Worm (Caenorhabditis elegans) whole organism, L4 larva: Measurements from ENCODE around the gene T05A8.2.

ENCODE experiments used
- F10B5.3 ChIP-seq: sonication (generic microtip); optimal IDR thresholded peaks from 2 replicates; lab custom pipeline; 2016; ENCODE audit warnings: mild to moderate bottlenecking, missing genetic modification characterization, missing compliant biosample characterization
- F37D6.2 ChIP-seq: sonication (generic microtip); optimal IDR thresholded peaks from 2 replicates; lab custom pipeline; 2016; ENCODE audit warnings: mild to moderate bottlenecking, missing genetic modification characterization, missing compliant biosample characterization
- F44E2.7 ChIP-seq: fragments of 200-800 bp; sonication (Bioruptor generic); IDR thresholded peaks from 2 replicates; pipeline ENCODE4 v2.1.2; 2022; ENCODE audit warnings: missing genetic modification characterization, missing compliant biosample characterization
- T20F7.1 ChIP-seq: fragments of 200-800 bp; sonication (Bioruptor generic); optimal IDR thresholded peaks from 2 replicates; lab custom pipeline; 2018; ENCODE audit warnings: mild to moderate bottlenecking, missing genetic modification characterization, missing compliant biosample characterization
- T26A8.4 ChIP-seq: fragments of 200-800 bp; sonication (Bioruptor generic); IDR thresholded peaks from 2 replicates; pipeline ENCODE4 v1.3.6; 2022; ENCODE audit warnings: missing genetic modification characterization, missing compliant biosample characterization
- Y5F2A.4 ChIP-seq: fragments of 200-800 bp; sonication (Bioruptor generic); optimal IDR thresholded peaks from 2 replicates; lab custom pipeline; 2018; ENCODE audit warnings: mild to moderate bottlenecking, missing genetic modification characterization, missing compliant biosample characterization
- Y75B8A.6 ChIP-seq: fragments of 200-800 bp; sonication (Bioruptor generic); IDR thresholded peaks from 2 replicates; pipeline ENCODE4 v1.3.6; 2022; ENCODE audit warnings: missing genetic modification reagents, missing genetic modification characterization, missing compliant biosample characterization
- ZK337.2 ChIP-seq: fragments of 200-800 bp; sonication (Bioruptor generic); IDR thresholded peaks from 2 replicates; pipeline ENCODE4 v1.3.6; 2022; ENCODE audit warnings: missing genetic modification reagents, missing genetic modification characterization, missing compliant biosample characterization
- aly-2 ChIP-seq: sonication (generic microtip); optimal IDR thresholded peaks from 2 replicates; lab custom pipeline; 2018; ENCODE audit warnings: missing biosample characterization, missing genetic modification characterization
- attf-4 ChIP-seq: sonication (generic microtip); optimal IDR thresholded peaks from 3 replicates; lab custom pipeline; 2017; ENCODE audit warnings: missing biosample characterization, missing genetic modification characterization
- ceh-20 ChIP-seq: fragments of 200-800 bp; sonication (Bioruptor generic); IDR thresholded peaks from 2 replicates; pipeline ENCODE4 v1.3.6; 2022; ENCODE audit warnings: missing genetic modification reagents, missing genetic modification characterization, missing compliant biosample characterization
- ceh-62 ChIP-seq: sonication (generic microtip); optimal IDR thresholded peaks from 2 replicates; lab custom pipeline; 2017; ENCODE audit warnings: missing biosample characterization, missing genetic modification characterization
- ceh-82 ChIP-seq: sonication (generic microtip); optimal IDR thresholded peaks from 2 replicates; lab custom pipeline; 2017; ENCODE audit warnings: missing biosample characterization, missing genetic modification characterization
- ctbp-1 ChIP-seq: fragments of 200-800 bp; sonication (Bioruptor generic); IDR thresholded peaks from 2 replicates; pipeline ENCODE4 v1.3.6; 2022; ENCODE audit warnings: missing genetic modification reagents, missing genetic modification characterization, missing compliant biosample characterization
- daf-12 ChIP-seq: fragments of 150-350 bp; optimal IDR thresholded peaks from 2 replicates; lab custom pipeline; 2014; ENCODE audit warnings: missing biosample characterization, missing genetic modification reagents, missing genetic modification characterization
- dmd-6 ChIP-seq: fragments of 200-800 bp; sonication (Bioruptor generic); IDR thresholded peaks from 2 replicates; pipeline ENCODE4 v1.3.6; 2022; ENCODE audit warnings: missing genetic modification reagents, missing genetic modification characterization, missing compliant biosample characterization
- dmd-9 ChIP-seq: fragments of 200-800 bp; sonication (Bioruptor generic); IDR thresholded peaks from 2 replicates; pipeline ENCODE4 v1.3.6; 2022; ENCODE audit warnings: missing genetic modification reagents, missing genetic modification characterization, missing compliant biosample characterization
- dpl-1 ChIP-seq: fragments of 150-350 bp; optimal IDR thresholded peaks from 2 replicates; lab custom pipeline; 2014; ENCODE audit warnings: missing biosample characterization, missing genetic modification reagents, missing genetic modification characterization
- egl-27 ChIP-seq: sonication (generic microtip); optimal IDR thresholded peaks from 3 replicates; lab custom pipeline; 2017; ENCODE audit warnings: missing biosample characterization, missing genetic modification reagents, missing genetic modification characterization
- egl-43 ChIP-seq: fragments of 200-800 bp; sonication (Bioruptor generic); IDR thresholded peaks from 2 replicates; pipeline ENCODE4 v1.3.6; 2022; ENCODE audit warnings: missing genetic modification reagents, missing genetic modification characterization, missing compliant biosample characterization
- fkh-10 ChIP-seq: fragments of 150-350 bp; optimal IDR thresholded peaks from 2 replicates; lab custom pipeline; 2014; ENCODE audit warnings: missing biosample characterization, missing genetic modification reagents, missing genetic modification characterization
- gei-8 ChIP-seq: fragments of 200-800 bp; sonication (Bioruptor generic); optimal IDR thresholded peaks from 2 replicates; lab custom pipeline; 2018; ENCODE audit warnings: mild to moderate bottlenecking, missing genetic modification characterization, missing compliant biosample characterization
- hlh-11 ChIP-seq: fragments of 200-800 bp; sonication (Bioruptor generic); optimal IDR thresholded peaks from 2 replicates; lab custom pipeline; 2018; ENCODE audit warnings: mild to moderate bottlenecking, missing genetic modification characterization, missing compliant biosample characterization
- hlh-30 ChIP-seq: sonication (generic microtip); optimal IDR thresholded peaks from 2 replicates; lab custom pipeline; 2017; ENCODE audit warnings: antibody characterized with exemption, mild to moderate bottlenecking, missing genetic modification characterization, missing compliant biosample characterization; ENCODE audit not compliant: insufficient read depth
- lin-1 ChIP-seq: fragments of 200-800 bp; sonication (Bioruptor generic); IDR thresholded peaks from 2 replicates; pipeline ENCODE4 v1.3.6; 2022; ENCODE audit warnings: missing genetic modification reagents, missing genetic modification characterization, missing compliant biosample characterization
- lin-39 ChIP-seq: fragments of 150-350 bp; optimal IDR thresholded peaks from 2 replicates; lab custom pipeline; 2014; ENCODE audit warnings: missing biosample characterization, missing genetic modification reagents, missing genetic modification characterization
- lir-3 ChIP-seq: sonication (generic microtip); optimal IDR thresholded peaks from 2 replicates; lab custom pipeline; 2016; ENCODE audit warnings: mild to moderate bottlenecking, missing genetic modification characterization, missing compliant biosample characterization
- mdt-29 ChIP-seq: fragments of 200-800 bp; sonication (Bioruptor generic); IDR thresholded peaks from 2 replicates; pipeline ENCODE4 v1.3.6; 2022; ENCODE audit warnings: missing genetic modification reagents, missing genetic modification characterization, missing compliant biosample characterization
- mxl-2 ChIP-seq: fragments of 200-800 bp; sonication (Bioruptor generic); conservative IDR thresholded peaks from 2 replicates; pipeline ENCODE4 v1.3.6; 2022; ENCODE audit warnings: missing genetic modification reagents, missing genetic modification characterization, missing compliant biosample characterization
- mxl-3 ChIP-seq: fragments of 200-800 bp; sonication (Bioruptor generic); optimal IDR thresholded peaks from 2 replicates; lab custom pipeline; 2018; ENCODE audit warnings: mild to moderate bottlenecking, missing genetic modification characterization, missing compliant biosample characterization
- nhr-10 ChIP-seq: fragments of 150-350 bp; optimal IDR thresholded peaks from 2 replicates; lab custom pipeline; 2014; ENCODE audit warnings: missing biosample characterization, missing genetic modification characterization
- nhr-102 ChIP-seq: sonication (generic microtip); optimal IDR thresholded peaks from 2 replicates; lab custom pipeline; 2016; ENCODE audit warnings: mild to moderate bottlenecking, missing genetic modification characterization, moderate library complexity, missing compliant biosample characterization
- nhr-11 ChIP-seq: fragments of 150-350 bp; optimal IDR thresholded peaks from 2 replicates; lab custom pipeline; 2014; ENCODE audit warnings: missing biosample characterization, missing genetic modification characterization
- nhr-111 ChIP-seq: fragments of 200-800 bp; sonication (Bioruptor generic); optimal IDR thresholded peaks from 2 replicates; lab custom pipeline; 2018; ENCODE audit warnings: mild to moderate bottlenecking, missing genetic modification characterization, missing compliant biosample characterization
- nhr-237 ChIP-seq: sonication (generic microtip); optimal IDR thresholded peaks from 2 replicates; lab custom pipeline; 2017; ENCODE audit warnings: missing biosample characterization, missing genetic modification characterization
- nhr-28 ChIP-seq: fragments of 150-350 bp; optimal IDR thresholded peaks from 2 replicates; lab custom pipeline; 2014; ENCODE audit warnings: missing biosample characterization, missing genetic modification characterization
- nhr-41 ChIP-seq: fragments of 200-800 bp; sonication (Bioruptor generic); IDR thresholded peaks from 2 replicates; pipeline ENCODE4 v1.3.6; 2022; ENCODE audit warnings: missing genetic modification reagents, missing genetic modification characterization, missing compliant biosample characterization
- nhr-6 ChIP-seq: fragments of 150-350 bp; optimal IDR thresholded peaks from 2 replicates; lab custom pipeline; 2014; ENCODE audit warnings: missing biosample characterization, missing genetic modification characterization
- nhr-76 ChIP-seq: fragments of 150-350 bp; optimal IDR thresholded peaks from 2 replicates; lab custom pipeline; 2014; ENCODE audit warnings: missing biosample characterization, missing genetic modification characterization
- pqm-1 ChIP-seq: sonication (generic microtip); optimal IDR thresholded peaks from 2 replicates; lab custom pipeline; 2017; ENCODE audit warnings: missing biosample characterization, missing genetic modification characterization
- rbr-2 ChIP-seq: sonication (generic microtip); optimal IDR thresholded peaks from 2 replicates; lab custom pipeline; 2016; ENCODE audit warnings: missing genotype, missing genetic modification characterization, missing compliant biosample characterization
- saeg-2 ChIP-seq: fragments of 200-800 bp; sonication (Bioruptor generic); IDR thresholded peaks from 2 replicates; pipeline ENCODE4 v1.3.6; 2022; ENCODE audit warnings: missing genetic modification reagents, missing genetic modification characterization, missing compliant biosample characterization
- sdz-12 ChIP-seq: fragments of 200-800 bp; sonication (Bioruptor generic); optimal IDR thresholded peaks from 2 replicates; lab custom pipeline; 2018; ENCODE audit warnings: mild to moderate bottlenecking, missing genetic modification characterization, missing compliant biosample characterization
- skn-1 ChIP-seq: fragments of 150-350 bp; optimal IDR thresholded peaks from 2 replicates; lab custom pipeline; 2014; ENCODE audit warnings: missing biosample characterization, missing genetic modification characterization
- snpc-1.2 ChIP-seq: fragments of 200-800 bp; sonication (Bioruptor generic); IDR thresholded peaks from 2 replicates; pipeline ENCODE4 v1.3.6; 2022; ENCODE audit warnings: missing genetic modification reagents, missing genetic modification characterization, missing compliant biosample characterization
- spr-1 ChIP-seq: sonication (generic microtip); optimal IDR thresholded peaks from 2 replicates; lab custom pipeline; 2016; ENCODE audit warnings: mild to moderate bottlenecking, missing genetic modification characterization, missing compliant biosample characterization
- tra-1 ChIP-seq: fragments of 200-800 bp; sonication (Bioruptor generic); IDR thresholded peaks from 2 replicates; pipeline ENCODE4 v1.3.6; 2022; ENCODE audit warnings: missing genetic modification reagents, missing genetic modification characterization, missing compliant biosample characterization
- unc-130 ChIP-seq: sonication (generic microtip); optimal IDR thresholded peaks from 2 replicates; lab custom pipeline; 2016; ENCODE audit warnings: missing genetic modification reagents, missing genetic modification characterization, missing compliant biosample characterization
- unc-39 ChIP-seq: sonication (generic microtip); optimal IDR thresholded peaks from 2 replicates; lab custom pipeline; 2017; ENCODE audit warnings: missing biosample characterization, missing genetic modification characterization
- unc-62 ChIP-seq, 3 experiments: fragments of 150-350 bp in 1 of 3; sonication (generic microtip); optimal IDR thresholded peaks in 2 of 3; peaks in 1 of 3; 1 replicate in 1 of 3; 2 replicates in 2 of 3; lab custom pipeline; 2014 to 2017; ENCODE audit warnings: missing biosample characterization in 3 of 3, missing genetic modification characterization in 3 of 3, missing genetic modification reagents in 3 of 3, missing genotype in 1 of 3
- zag-1 ChIP-seq: fragments of 150-350 bp; optimal IDR thresholded peaks from 2 replicates; lab custom pipeline; 2014; ENCODE audit warnings: missing biosample characterization, missing genetic modification characterization
- zfp-2 ChIP-seq: sonication (generic microtip); optimal IDR thresholded peaks from 2 replicates; lab custom pipeline; 2016; ENCODE audit warnings: mild to moderate bottlenecking, missing genetic modification characterization, missing compliant biosample characterization
- ztf-7 ChIP-seq: fragments of 150-350 bp; optimal IDR thresholded peaks from 2 replicates; lab custom pipeline; 2014; ENCODE audit warnings: missing biosample characterization, missing genetic modification characterization

Gene T05A8.2

ce11 chrII:2735644-2736043, 24.8 kb upstream of the T05A8.2 start:
- TF ChIP-seq zag-1 (tag; lab: Kevin White, UChicago) = no peak
- TF ChIP-seq ceh-20 (GFP tag; lab: Robert Waterston, UW) = peak; percentile 11; the same call in 1 of the 2 replicates
- TF ChIP-seq nhr-10 (tag; lab: Kevin White, UChicago) = no peak
- no peak for TF ChIP-seq pqm-1 (tag; lab: Kevin White, UChicago)
- TF ChIP-seq nhr-28 (tag; lab: Kevin White, UChicago) = no peak
- TF ChIP-seq daf-12 (tag; lab: Kevin White, UChicago) = no peak
- no peak for TF ChIP-seq sdz-12 (GFP tag; lab: Kevin White, UChicago)
- TF ChIP-seq dpl-1 (GFP tag; lab: Kevin White, UChicago) = no peak
- no peak for TF ChIP-seq mxl-2 (GFP tag; lab: Robert Waterston, UW)
- no peak for TF ChIP-seq egl-27 (tag; lab: Kevin White, UChicago)
- TF ChIP-seq skn-1 (tag; lab: Kevin White, UChicago) = no peak
- no peak for TF ChIP-seq rbr-2
- TF ChIP-seq fkh-10 (GFP tag; lab: Kevin White, UChicago) = no peak
- TF ChIP-seq tra-1 (GFP tag; lab: Robert Waterston, UW) = 0 out of 2 replicates have a peak, but pooled peaks have one; percentile 44
- no peak for TF ChIP-seq T26A8.4
- TF ChIP-seq ceh-62 (tag; lab: Kevin White, UChicago) = no peak
- no peak for TF ChIP-seq ZK337.2 (GFP tag; lab: Robert Waterston, UW)
- TF ChIP-seq spr-1 (tag; lab: Kevin White, UChicago) = peak; percentile 6
- TF ChIP-seq aly-2 (tag; lab: Kevin White, UChicago) = no peak
- TF ChIP-seq mxl-3 (GFP tag; lab: Kevin White, UChicago) = no peak
- no peak for TF ChIP-seq Y75B8A.6 (GFP tag; lab: Robert Waterston, UW)
- TF ChIP-seq hlh-11 (tag; lab: Kevin White, UChicago) = no peak
- TF ChIP-seq nhr-76 = no peak
- TF ChIP-seq nhr-237 (tag; lab: Kevin White, UChicago) = no peak
- TF ChIP-seq lir-3 (tag; lab: Kevin White, UChicago) = no peak
- peak; percentile 29; the same call in 1 of the 2 replicates for TF ChIP-seq dmd-6
- TF ChIP-seq egl-43 (GFP tag; lab: Robert Waterston, UW) = peak; percentile 82
- TF ChIP-seq F10B5.3 = no peak
- TF ChIP-seq hlh-30 (tag; lab: Kevin White, UChicago) = no peak
- no peak for TF ChIP-seq Y5F2A.4
- no peak for TF ChIP-seq F37D6.2 (tag; lab: Kevin White, UChicago)
- no peak for TF ChIP-seq unc-39 (tag; lab: Kevin White, UChicago)
- TF ChIP-seq dmd-9 (GFP tag; lab: Robert Waterston, UW) = peak; percentile 44; the same call in 1 of the 2 replicates
- no peak for TF ChIP-seq nhr-11 (tag; lab: Kevin White, UChicago)
- 0 out of 2 replicates have a peak, but pooled peaks have one; percentile 71 for TF ChIP-seq F44E2.7 (GFP tag; lab: Robert Waterston, UW)
- no peak for TF ChIP-seq unc-62 (GFP tag; optimal IDR thresholded peaks at IDR 0.05 in 1 of 2; lab: Kevin White, UChicago)
- no peak for TF ChIP-seq unc-62 (tag; optimal IDR thresholded peaks at IDR 0.05; lab: Kevin White, UChicago)
- no peak for TF ChIP-seq lin-39
- TF ChIP-seq lin-1 (GFP tag; lab: Robert Waterston, UW) = no peak
- TF ChIP-seq zfp-2 (tag; lab: Kevin White, UChicago) = no peak
- no peak for TF ChIP-seq unc-130 (GFP tag; lab: Kevin White, UChicago)
- TF ChIP-seq attf-4 (tag; lab: Kevin White, UChicago) = no peak
- no peak for TF ChIP-seq T20F7.1
- no peak for TF ChIP-seq ztf-7 (tag; lab: Kevin White, UChicago)
- no peak for TF ChIP-seq ctbp-1 (GFP tag; lab: Robert Waterston, UW)
- TF ChIP-seq nhr-111 (GFP tag; lab: Kevin White, UChicago) = no peak
- no peak for TF ChIP-seq nhr-102 (tag; lab: Kevin White, UChicago)
- TF ChIP-seq nhr-41 (GFP tag; lab: Robert Waterston, UW) = 0 out of 2 replicates have a peak, but pooled peaks have one; percentile 31
- TF ChIP-seq snpc-1.2 (GFP tag; lab: Robert Waterston, UW) = peak; percentile 65
- TF ChIP-seq ceh-82 = no peak
- TF ChIP-seq gei-8 = no peak
- no peak for TF ChIP-seq saeg-2 (GFP tag; lab: Robert Waterston, UW)
- TF ChIP-seq mdt-29 (GFP tag; lab: Robert Waterston, UW) = peak; percentile 52; the same call in 1 of the 2 replicates
- no peak for TF ChIP-seq nhr-6
